Fruit fly (Drosophila melanogaster) whole organism: ENCODE results near the gene epsilonCOP.

Source experiments
- CG8478 ChIP-seq: fragments of >200 bp; optimal IDR thresholded peaks from 2 replicates; lab custom pipeline; 2018; ENCODE audit warnings: inconsistent platforms
- Dll ChIP-seq: fragments of >200 bp; optimal IDR thresholded peaks from 2 replicates; lab custom pipeline; 2017
- EcR ChIP-seq, 2 experiments: fragments of >200 bp; optimal IDR thresholded peaks; 2 replicates each; lab custom pipeline; 2017; ENCODE audit warnings: missing biosample characterization in 2 of 2, missing genetic modification characterization in 2 of 2, missing genetic modification reagents in 2 of 2
- pan ChIP-seq: fragments of >200 bp; optimal IDR thresholded peaks from 2 replicates; lab custom pipeline; 2017
- psq ChIP-seq: fragments of >200 bp; optimal IDR thresholded peaks from 2 replicates; lab custom pipeline; 2017
- usp ChIP-seq: fragments of >200 bp; optimal IDR thresholded peaks from 2 replicates; lab custom pipeline; 2017; ENCODE audit warnings: missing biosample characterization, missing genetic modification characterization, mixed read lengths

The epsilonCOP gene

dm6 chr2L:6508666-6509065, 19.8 kb downstream of the epsilonCOP start:
- TF ChIP-seq CG8478 (lab: Kevin White, UChicago): no peak
- TF ChIP-seq pan (lab: Kevin White, UChicago): no peak
- no peak for TF ChIP-seq Dll (lab: Kevin White, UChicago)
- no peak for TF ChIP-seq usp (GFP tag; lab: Kevin White, UChicago)
- TF ChIP-seq psq (lab: Kevin White, UChicago): no peak
- no peak for TF ChIP-seq EcR (GFP tag; optimal IDR thresholded peaks at IDR 0.05; lab: Kevin White, UChicago)

DNA sequence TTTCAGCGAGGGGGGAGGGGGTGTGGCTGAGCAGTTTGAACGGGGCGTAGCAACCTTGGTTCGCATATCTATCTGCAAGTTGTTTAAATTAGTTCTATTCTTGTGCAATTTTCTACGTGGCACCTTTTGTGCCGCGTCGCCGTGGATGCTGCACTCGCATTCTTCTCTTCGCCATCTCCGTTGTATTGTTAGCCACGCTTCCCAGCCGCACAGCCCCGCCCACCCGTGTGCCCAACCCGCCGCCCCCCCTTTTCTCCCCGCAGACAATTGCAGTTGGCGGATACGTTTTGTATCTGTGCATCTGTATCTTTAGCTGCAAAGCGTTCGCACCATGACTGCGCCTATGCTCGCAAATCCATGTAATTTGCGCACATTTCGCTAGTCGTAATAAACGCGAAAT, 25.1 kb downstream of the epsilonCOP start:
- TF ChIP-seq psq (lab: Kevin White, UChicago) (no peak), Dll (lab: Kevin White, UChicago) (no peak), EcR (GFP tag; optimal IDR thresholded peaks at IDR 0.05; lab: Kevin White, UChicago) (no peak), pan (lab: Kevin White, UChicago) (no peak), usp (GFP tag; lab: Kevin White, UChicago) (no peak), CG8478 (lab: Kevin White, UChicago) (no peak)

DNA sequence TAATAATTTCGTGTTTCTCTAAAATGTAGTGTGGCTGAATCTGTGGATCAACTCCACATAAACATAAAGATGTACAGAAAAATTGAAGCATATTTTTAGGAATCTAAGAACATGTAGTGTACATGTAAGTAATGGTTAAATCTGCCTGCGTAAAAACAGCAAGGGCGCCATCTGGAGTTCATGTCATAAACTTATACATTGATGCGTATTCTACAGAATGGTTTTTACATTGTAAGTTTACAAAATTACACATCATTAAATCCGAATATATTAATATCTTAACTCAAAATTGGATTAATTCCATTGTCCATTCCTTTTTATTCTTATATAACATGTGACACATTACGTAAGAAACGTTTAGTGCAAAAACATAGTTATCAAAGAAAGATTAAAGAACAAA, 38.1 kb downstream of the epsilonCOP start:
- TF ChIP-seq CG8478 (lab: Kevin White, UChicago) (no peak), psq (lab: Kevin White, UChicago) (no peak), usp (GFP tag; lab: Kevin White, UChicago) (no peak), pan (lab: Kevin White, UChicago) (no peak), Dll (lab: Kevin White, UChicago) (no peak), EcR (GFP tag; optimal IDR thresholded peaks at IDR 0.05; lab: Kevin White, UChicago) (no peak)

DNA sequence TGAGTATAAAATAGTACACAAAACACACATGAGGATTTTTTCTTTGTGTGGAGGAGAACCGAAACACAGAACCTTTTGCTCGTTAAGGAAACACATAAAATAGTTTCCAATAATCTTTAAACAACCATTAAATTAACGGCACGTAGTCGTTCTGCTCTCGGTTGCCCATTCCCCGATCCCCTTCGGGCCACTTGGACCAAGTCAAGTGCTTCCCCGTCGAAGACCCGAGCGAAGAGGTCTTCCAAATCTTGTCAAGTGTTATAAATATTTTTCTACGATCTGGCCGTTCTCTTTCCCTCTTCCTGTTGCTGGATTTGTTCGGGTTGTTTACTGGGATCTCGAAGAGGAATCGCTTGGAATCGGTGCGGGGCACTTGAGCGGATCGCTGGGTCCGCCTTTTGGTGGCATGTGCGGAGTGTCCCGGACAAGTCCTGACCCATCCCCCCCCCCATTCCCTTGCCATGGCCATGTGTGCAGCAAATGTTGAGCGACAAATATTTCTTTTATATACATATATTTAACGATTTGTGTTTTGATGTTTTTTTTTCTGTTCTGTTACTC, 42.1 kb downstream of the epsilonCOP start:
- TF ChIP-seq pan (lab: Kevin White, UChicago) (no peak), usp (GFP tag; lab: Kevin White, UChicago) (no peak), CG8478 (lab: Kevin White, UChicago) (no peak), Dll (lab: Kevin White, UChicago) (no peak), EcR (GFP tag; optimal IDR thresholded peaks at IDR 0.05; lab: Kevin White, UChicago) (no peak), psq (lab: Kevin White, UChicago) (no peak)

dm6 chr2L:6531985-6532699, 43.3 kb downstream of the epsilonCOP start:
- TF ChIP-seq EcR (GFP tag; optimal IDR thresholded peaks at IDR 0.05; lab: Kevin White, UChicago) (no peak), Dll (lab: Kevin White, UChicago) (no peak), psq (lab: Kevin White, UChicago) (no peak), usp (GFP tag; lab: Kevin White, UChicago) (no peak), pan (lab: Kevin White, UChicago) (no peak), CG8478 (lab: Kevin White, UChicago) (no peak)

DNA sequence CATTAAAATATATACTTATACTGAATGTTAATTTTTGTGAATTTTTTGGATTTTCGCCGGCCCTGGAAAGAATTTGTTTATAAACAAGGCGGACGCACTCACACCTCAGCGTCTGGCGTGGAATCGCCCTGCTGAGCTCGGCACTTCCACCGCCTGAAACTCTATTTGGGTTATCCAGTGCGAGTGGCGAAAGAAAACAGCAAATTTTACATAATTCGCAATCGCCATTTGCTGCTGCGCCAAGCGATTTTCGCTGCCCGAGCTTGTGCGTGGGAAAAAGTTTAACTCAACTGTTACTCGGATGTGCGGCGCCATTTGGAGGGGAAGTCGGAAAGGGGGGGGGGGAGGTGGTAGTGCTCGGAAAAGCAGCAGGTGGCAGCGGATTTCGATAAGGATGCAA, 44.1 kb downstream of the epsilonCOP start:
- TF ChIP-seq psq (lab: Kevin White, UChicago): no peak

- TF ChIP-seq Dll (lab: Kevin White, UChicago) (no peak), psq (lab: Kevin White, UChicago) (no peak), CG8478 (lab: Kevin White, UChicago) (no peak), EcR (GFP tag; optimal IDR thresholded peaks at IDR 0.05; lab: Kevin White, UChicago) (no peak), pan (lab: Kevin White, UChicago) (no peak), usp (GFP tag; lab: Kevin White, UChicago) (no peak)
These were observed 44.8 kb downstream of the epsilonCOP start for dm6 chr2L:6533719-6534118.

- TF ChIP-seq EcR (GFP tag; optimal IDR thresholded peaks at IDR 0.05; lab: Kevin White, UChicago) (no peak), CG8478 (lab: Kevin White, UChicago) (no peak), Dll (lab: Kevin White, UChicago) (no peak), psq (lab: Kevin White, UChicago) (no peak), pan (lab: Kevin White, UChicago) (no peak), usp (GFP tag; lab: Kevin White, UChicago) (no peak)
These were observed 45.4 kb downstream of the epsilonCOP start for dm6 chr2L:6534125-6534815.

dm6 chr2L:6536044-6536581, 47.2 kb downstream of the epsilonCOP start:
- TF ChIP-seq CG8478 (lab: Kevin White, UChicago) (no peak), Dll (lab: Kevin White, UChicago) (peak; percentile 27), EcR (GFP tag; optimal IDR thresholded peaks at IDR 0.05; lab: Kevin White, UChicago) (no peak), psq (lab: Kevin White, UChicago) (no peak), pan (lab: Kevin White, UChicago) (no peak), usp (GFP tag; lab: Kevin White, UChicago) (no peak)
